Worm (Caenorhabditis elegans) whole organism, L1 larva: ENCODE measurements around the gene gst-39.

Source experiments
- aha-1 ChIP-seq: fragments of 150-350 bp; optimal IDR thresholded peaks from 2 replicates; lab custom pipeline; 2014; ENCODE audit warnings: missing biosample characterization, missing genetic modification characterization
- alr-1 ChIP-seq: fragments of 200-800 bp; sonication (Bioruptor generic); optimal IDR thresholded peaks from 2 replicates; lab custom pipeline; 2018; ENCODE audit warnings: borderline replicate concordance, mild to moderate bottlenecking, missing genetic modification characterization, missing compliant biosample characterization
- ama-1 ChIP-seq: fragments of 150-350 bp; optimal IDR thresholded peaks from 2 replicates; lab custom pipeline; 2014
- blmp-1 ChIP-seq: fragments of 150-350 bp; optimal IDR thresholded peaks from 2 replicates; lab custom pipeline; 2014; ENCODE audit warnings: missing biosample characterization, missing genetic modification characterization
- fos-1 ChIP-seq: fragments of 150-350 bp; optimal IDR thresholded peaks from 2 replicates; lab custom pipeline; 2014; ENCODE audit warnings: missing biosample characterization, missing genetic modification characterization
- nhr-28 ChIP-seq: fragments of 150-350 bp; optimal IDR thresholded peaks from 2 replicates; lab custom pipeline; 2014; ENCODE audit warnings: missing biosample characterization, missing genetic modification characterization
- pax-3 ChIP-seq: fragments of 200-800 bp; sonication (Bioruptor generic); optimal IDR thresholded peaks from 2 replicates; lab custom pipeline; 2018; ENCODE audit warnings: mild to moderate bottlenecking, missing genetic modification characterization, moderate library complexity, missing compliant biosample characterization
- pqm-1 ChIP-seq: sonication (generic microtip); optimal IDR thresholded peaks from 3 replicates; lab custom pipeline; 2017; ENCODE audit warnings: missing biosample characterization, missing genetic modification characterization
- sup-37 ChIP-seq: fragments of 200-800 bp; sonication (Bioruptor generic); optimal IDR thresholded peaks from 2 replicates; lab custom pipeline; 2018; ENCODE audit warnings: mild to moderate bottlenecking, missing genetic modification characterization, missing compliant biosample characterization
- tbx-2 ChIP-seq: sonication (generic microtip); optimal IDR thresholded peaks from 2 replicates; lab custom pipeline; 2016; ENCODE audit warnings: missing genetic modification characterization, missing compliant biosample characterization
- tlp-1 ChIP-seq: fragments of 150-350 bp; optimal IDR thresholded peaks from 2 replicates; lab custom pipeline; 2014; ENCODE audit warnings: missing biosample characterization, missing genetic modification characterization
- unc-98 ChIP-seq: fragments of 200-800 bp; sonication (Bioruptor generic); IDR thresholded peaks from 2 replicates; pipeline ENCODE4 v1.3.6; 2022; ENCODE audit warnings: missing genetic modification characterization, missing compliant biosample characterization
- ztf-4 ChIP-seq: fragments of 150-350 bp; optimal IDR thresholded peaks from 2 replicates; lab custom pipeline; 2014; ENCODE audit warnings: missing biosample characterization, missing genetic modification characterization

ce11 chrII:15165681-15166235, 6.0 kb downstream of the gst-39 start, which contains the start of gene gst-27:
- no peak for TF ChIP-seq sup-37 (GFP tag; lab: Kevin White, UChicago)
- no peak for TF ChIP-seq pqm-1 (tag; lab: Kevin White, UChicago)
- no peak for TF ChIP-seq nhr-28 (tag; lab: Kevin White, UChicago)
- peak; percentile 24 for TF ChIP-seq blmp-1 (tag; lab: Kevin White, UChicago)
- TF ChIP-seq tbx-2: peak; percentile 76
- TF ChIP-seq aha-1 (tag; lab: Kevin White, UChicago): no peak
- no peak for TF ChIP-seq tlp-1 (tag; lab: Kevin White, UChicago)
- peak; percentile 14 for TF ChIP-seq ama-1
- peak; percentile 64 for TF ChIP-seq pax-3 (tag; lab: Kevin White, UChicago)
- no peak for TF ChIP-seq unc-98 (GFP tag; lab: Robert Waterston, UW)
- TF ChIP-seq fos-1 (tag; lab: Kevin White, UChicago): peak; percentile 83
- peak; percentile 45 for TF ChIP-seq ztf-4 (tag; lab: Kevin White, UChicago)
- TF ChIP-seq alr-1 (tag; lab: Kevin White, UChicago): no peak
